Worm (Caenorhabditis elegans): ENCODE data around the gene F58F9.4.

ce11 chrIV:6230560-6231073, at the start of gene F58F9.4:
- TF ChIP-seq set-16 (GFP tag; IDR thresholded peaks at IDR 0.05) (no peak), snpc-4 (tag; optimal IDR thresholded peaks at IDR 0.05) (no peak), lin-15B (tag; optimal IDR thresholded peaks at IDR 0.05) (no peak), nhr-102 (tag; optimal IDR thresholded peaks at IDR 0.05) (no peak), snpc-1.2 (GFP tag; IDR thresholded peaks at IDR 0.05) (no peak)

All from whole organism, L4 larva.